Worm (Caenorhabditis elegans): ENCODE results near the gene B0310.3.

- no peak for TF ChIP-seq ceh-82 (tag; optimal IDR thresholded peaks at IDR 0.05)
- TF ChIP-seq nhr-77 (tag; optimal IDR thresholded peaks at IDR 0.05): no peak
- TF ChIP-seq fkh-10 (GFP tag; optimal IDR thresholded peaks at IDR 0.05): no peak
- TF ChIP-seq elt-2 (tag; optimal IDR thresholded peaks at IDR 0.05): peak; percentile 59
- no peak for TF ChIP-seq ama-1 (optimal IDR thresholded peaks at IDR 0.05)
- TF ChIP-seq ZK546.5 (tag; optimal IDR thresholded peaks at IDR 0.05): no peak
- no peak for TF ChIP-seq egl-27 (tag; optimal IDR thresholded peaks at IDR 0.05)
Observed at ce11 chrX:553420-553819, 32.6 kb upstream of the B0310.3 start.

Data from whole organism, L3 larva.